Worm (Caenorhabditis elegans): ENCODE data around the gene srx-34.

ce11 chrV:7106499-7107152 lies 13.4 kb downstream of the srx-34 start:
- TF ChIP-seq F13C5.2 (tag; optimal IDR thresholded peaks at IDR 0.05), result no peak
- no peak for TF ChIP-seq ceh-13 (GFP tag; optimal IDR thresholded peaks at IDR 0.05)
- no peak for TF ChIP-seq ama-1 (optimal IDR thresholded peaks at IDR 0.05)
- no peak for TF ChIP-seq B0310.2 (tag; optimal IDR thresholded peaks at IDR 0.05)
- TF ChIP-seq hmbx-1 (tag; optimal IDR thresholded peaks at IDR 0.05), result no peak
- TF ChIP-seq flt-1 (GFP tag; IDR thresholded peaks at IDR 0.05), result no peak

All from whole organism, early embryonic.